Fruit fly (Drosophila melanogaster) whole organism, embryonic: ENCODE measurements around the gene CG14339.

Source experiments
- CG12942 ChIP-seq: fragments of 200-800 bp; sonication (Bioruptor generic); optimal IDR thresholded peaks from 3 replicates; lab custom pipeline; 2016; ENCODE audit warnings: missing biosample characterization, missing genetic modification characterization
- CG4707 ChIP-seq: fragments of 200-800 bp; sonication (Bioruptor generic); optimal IDR thresholded peaks from 2 replicates; lab custom pipeline; 2018; ENCODE audit warnings: missing biosample characterization, mild to moderate bottlenecking, missing genetic modification characterization, moderate library complexity

dm6 chr2L:1157357-1157678 lies 49.0 kb downstream of the CG14339 start:
- TF ChIP-seq CG12942 (GFP tag; lab: Kevin White, UChicago) (no peak), CG4707 (GFP tag; lab: Kevin White, UChicago) (no peak)
